Fruit fly (Drosophila melanogaster) whole organism, pupa: Measurements from ENCODE around the gene CG45080.

Experiments
- CG34367 ChIP-seq: fragments of 200-800 bp; sonication (Bioruptor generic); optimal IDR thresholded peaks from 2 replicates; lab custom pipeline; 2018; ENCODE audit warnings: missing biosample characterization, mild to moderate bottlenecking, missing genetic modification characterization
- CG4496 ChIP-seq: fragments of 200-800 bp; sonication (Bioruptor generic); IDR thresholded peaks from 3 replicates; pipeline ENCODE4 v1.3.6; 2022; ENCODE audit warnings: missing biosample characterization, missing genetic modification characterization
- CG8301 ChIP-seq: fragments of 200-800 bp; sonication (Bioruptor generic); optimal IDR thresholded peaks from 2 replicates; lab custom pipeline; 2018; ENCODE audit warnings: missing biosample characterization, mild to moderate bottlenecking, missing genetic modification characterization
- EcR ChIP-seq: fragments of 200-800 bp; sonication (Bioruptor generic); optimal IDR thresholded peaks from 3 replicates; lab custom pipeline; 2019; ENCODE audit warnings: missing biosample characterization, missing genetic modification characterization, mild to moderate bottlenecking, moderate library complexity, missing genetic modification reagents
- Pif1B ChIP-seq: fragments of 200-800 bp; sonication (Bioruptor generic); optimal IDR thresholded peaks from 3 replicates; lab custom pipeline; 2016; ENCODE audit warnings: missing biosample characterization, missing genetic modification characterization
- Snoo ChIP-seq: fragments of 200-800 bp; sonication (Bioruptor generic); optimal IDR thresholded peaks from 3 replicates; lab custom pipeline; 2017; ENCODE audit warnings: missing biosample characterization, mild to moderate bottlenecking, missing genetic modification characterization, inconsistent platforms
- gl ChIP-seq: fragments of 200-800 bp; sonication (Bioruptor generic); optimal IDR thresholded peaks from 2 replicates; lab custom pipeline; 2018; ENCODE audit warnings: missing biosample characterization, mild to moderate bottlenecking, missing genetic modification characterization
- rn ChIP-seq: fragments of 200-800 bp; sonication (Bioruptor generic); IDR thresholded peaks from 2 replicates; pipeline ENCODE4 v1.3.6; 2022; ENCODE audit warnings: missing biosample characterization, missing genetic modification characterization

- TF ChIP-seq EcR (GFP tag; lab: Kevin White, UChicago) (no peak), CG4496 (no peak), Snoo (no peak), gl (tag; lab: Kevin White, UChicago) (no peak), CG34367 (tag; lab: Kevin White, UChicago) (no peak), CG8301 (tag; lab: Kevin White, UChicago) (no peak), Pif1B (GFP tag; lab: Kevin White, UChicago) (no peak), rn (GFP tag; lab: Robert Waterston, UW) (no peak)
These were observed 9.8 kb downstream of the CG45080 start for dm6 chr3R:13309133-13309711.
